Worm (Caenorhabditis elegans) whole organism, young adult: ENCODE data around the gene F26G1.3.

Experiments used
- B0261.1 ChIP-seq: sonication (generic microtip); optimal IDR thresholded peaks from 2 replicates; lab custom pipeline; 2016; ENCODE audit warnings: mild to moderate bottlenecking, missing genetic modification characterization, moderate library complexity, missing compliant biosample characterization
- F10E7.11 ChIP-seq: sonication (generic microtip); optimal IDR thresholded peaks from 2 replicates; lab custom pipeline; 2017; ENCODE audit warnings: mild to moderate bottlenecking, missing genetic modification characterization, moderate library complexity, missing compliant biosample characterization
- F49E8.2 ChIP-seq: sonication (generic microtip); optimal IDR thresholded peaks from 3 replicates; lab custom pipeline; 2017; ENCODE audit warnings: missing genetic modification characterization, mild to moderate bottlenecking, missing compliant biosample characterization, antibody characterized with exemption, moderate library complexity; ENCODE audit not compliant: insufficient read depth
- F52B5.7 ChIP-seq: sonication (generic microtip); optimal IDR thresholded peaks from 2 replicates; lab custom pipeline; 2016; ENCODE audit warnings: mild to moderate bottlenecking, missing genetic modification characterization, missing compliant biosample characterization
- F57A8.1 ChIP-seq: fragments of 200-800 bp; sonication (Bioruptor generic); optimal IDR thresholded peaks from 2 replicates; lab custom pipeline; 2018; ENCODE audit warnings: mild to moderate bottlenecking, missing genetic modification characterization, moderate library complexity, missing compliant biosample characterization
- Y53F4B.3 ChIP-seq: fragments of 200-800 bp; sonication (Bioruptor generic); IDR thresholded peaks from 2 replicates; pipeline ENCODE4 v1.3.6; 2022; ENCODE audit warnings: missing genetic modification reagents, missing genetic modification characterization, missing compliant biosample characterization
- atf-7 ChIP-seq: sonication (generic microtip); optimal IDR thresholded peaks from 2 replicates; lab custom pipeline; 2017; ENCODE audit warnings: mild to moderate bottlenecking, missing genetic modification characterization, missing compliant biosample characterization
- athp-1 ChIP-seq: sonication (generic microtip); optimal IDR thresholded peaks from 2 replicates; lab custom pipeline; 2017; ENCODE audit warnings: mild to moderate bottlenecking, missing genetic modification characterization, missing compliant biosample characterization
- cebp-1 ChIP-seq, 2 experiments: fragments of 200-800 bp in 1 of 2; sonication (Bioruptor generic) in 1 of 2; sonication (generic microtip) in 1 of 2; IDR thresholded peaks in 1 of 2; optimal IDR thresholded peaks in 1 of 2; 2 replicates each; pipeline versions ENCODE4 v1.3.6 to Lab custom; 2017 to 2022; ENCODE audit warnings: missing compliant biosample characterization in 2 of 2, missing genetic modification characterization in 2 of 2, mild to moderate bottlenecking in 1 of 2, missing genetic modification reagents in 1 of 2, moderate library complexity in 1 of 2
- ceh-100 ChIP-seq: fragments of 200-800 bp; sonication (Bioruptor generic); IDR thresholded peaks from 2 replicates; pipeline ENCODE4 v1.3.6; 2022; ENCODE audit warnings: missing genetic modification reagents, missing genetic modification characterization, missing compliant biosample characterization
- ceh-79 ChIP-seq: sonication (generic microtip); optimal IDR thresholded peaks from 2 replicates; lab custom pipeline; 2017; ENCODE audit warnings: mild to moderate bottlenecking, missing genetic modification characterization, missing compliant biosample characterization
- ceh-91 ChIP-seq: fragments of 200-800 bp; sonication (Bioruptor generic); IDR thresholded peaks from 2 replicates; pipeline ENCODE4 v1.3.6; 2022; ENCODE audit warnings: missing genetic modification reagents, missing genetic modification characterization, missing compliant biosample characterization
- chd-7 ChIP-seq: sonication (generic microtip); optimal IDR thresholded peaks from 2 replicates; lab custom pipeline; 2016; ENCODE audit warnings: mild to moderate bottlenecking, missing genetic modification characterization, moderate library complexity, missing compliant biosample characterization
- dox-1 ChIP-seq: fragments of 200-800 bp; sonication (Bioruptor generic); IDR thresholded peaks from 2 replicates; pipeline ENCODE4 v1.3.6; 2022; ENCODE audit warnings: missing genetic modification reagents, missing genetic modification characterization, missing compliant biosample characterization
- dpl-1 ChIP-seq: fragments of 150-350 bp; optimal IDR thresholded peaks from 2 replicates; lab custom pipeline; 2014; ENCODE audit warnings: missing biosample characterization, missing genetic modification reagents, missing genetic modification characterization
- efl-1 ChIP-seq: fragments of 150-350 bp; optimal IDR thresholded peaks from 2 replicates; lab custom pipeline; 2014; ENCODE audit warnings: missing biosample characterization, missing genetic modification reagents, missing genetic modification characterization
- egl-18 ChIP-seq: fragments of 200-800 bp; sonication (Bioruptor generic); IDR thresholded peaks from 2 replicates; pipeline ENCODE4 v1.3.6; 2022; ENCODE audit warnings: missing genetic modification reagents, missing genetic modification characterization, missing compliant biosample characterization
- egl-44 ChIP-seq: fragments of 200-800 bp; sonication (Bioruptor generic); IDR thresholded peaks from 2 replicates; pipeline ENCODE4 v1.3.6; 2022; ENCODE audit warnings: missing genetic modification reagents, missing genetic modification characterization, missing compliant biosample characterization
- egrh-3 ChIP-seq: fragments of 200-800 bp; sonication (Bioruptor generic); IDR thresholded peaks from 2 replicates; pipeline ENCODE4 v1.3.6; 2022; ENCODE audit warnings: missing genetic modification reagents, missing genetic modification characterization, missing compliant biosample characterization
- ets-4 ChIP-seq: fragments of 200-800 bp; sonication (Bioruptor generic); optimal IDR thresholded peaks from 2 replicates; lab custom pipeline; 2018; ENCODE audit warnings: mild to moderate bottlenecking, missing genetic modification characterization, missing compliant biosample characterization
- gei-17 ChIP-seq: fragments of 200-800 bp; sonication (Bioruptor generic); optimal IDR thresholded peaks from 2 replicates; lab custom pipeline; 2018; ENCODE audit warnings: mild to moderate bottlenecking, missing genetic modification characterization, missing compliant biosample characterization
- hlh-26 ChIP-seq: fragments of 200-800 bp; sonication (Bioruptor generic); conservative IDR thresholded peaks from 2 replicates; pipeline ENCODE4 v1.3.6; 2022; ENCODE audit warnings: missing genetic modification reagents, missing genetic modification characterization, missing compliant biosample characterization
- hmg-1.2 ChIP-seq: fragments of 200-800 bp; sonication (Bioruptor generic); IDR thresholded peaks from 2 replicates; pipeline ENCODE4 v1.3.6; 2022; ENCODE audit warnings: missing genetic modification reagents, missing genetic modification characterization, missing compliant biosample characterization
- hmg-20 ChIP-seq: fragments of 200-800 bp; sonication (Bioruptor generic); IDR thresholded peaks from 2 replicates; pipeline ENCODE4 v1.3.6; 2022; ENCODE audit warnings: missing genetic modification reagents, missing genetic modification characterization, missing compliant biosample characterization
- hsf-1 ChIP-seq: fragments of 200-800 bp; sonication (Bioruptor generic); IDR thresholded peaks from 2 replicates; pipeline ENCODE4 v1.3.6; 2022; ENCODE audit warnings: missing genetic modification reagents, missing genetic modification characterization, missing compliant biosample characterization
- lag-1 ChIP-seq: fragments of 200-800 bp; sonication (Bioruptor generic); IDR thresholded peaks from 2 replicates; pipeline ENCODE4 v1.3.6; 2022; ENCODE audit warnings: missing genetic modification reagents, missing genetic modification characterization, missing compliant biosample characterization
- let-607 ChIP-seq, 2 experiments: fragments of 200-800 bp in 1 of 2; sonication (Bioruptor generic) in 1 of 2; sonication (generic microtip) in 1 of 2; optimal IDR thresholded peaks; 2 replicates each; lab custom pipeline; 2016 to 2018; ENCODE audit warnings: mild to moderate bottlenecking in 2 of 2, missing compliant biosample characterization in 2 of 2, missing genetic modification characterization in 2 of 2, moderate library complexity in 2 of 2, missing genotype in 1 of 2
- lin-35 ChIP-seq, 3 experiments: fragments of 150-350 bp in 2 of 3; sonication (generic microtip) in 1 of 3; optimal IDR thresholded peaks; 2 replicates each; lab custom pipeline; 2014 to 2018; ENCODE audit warnings: missing biosample characterization in 3 of 3, missing genetic modification characterization in 3 of 3, missing genetic modification reagents in 3 of 3
- lin-54 ChIP-seq: fragments of 200-800 bp; sonication (Bioruptor generic); optimal IDR thresholded peaks from 2 replicates; lab custom pipeline; 2018; ENCODE audit warnings: mild to moderate bottlenecking, missing genetic modification characterization, missing compliant biosample characterization
- mes-4 ChIP-seq: sonication (generic microtip); optimal IDR thresholded peaks from 2 replicates; lab custom pipeline; 2016; ENCODE audit warnings: missing genotype, missing genetic modification characterization, missing compliant biosample characterization
- nfya-1 ChIP-seq: sonication (generic microtip); optimal IDR thresholded peaks from 2 replicates; lab custom pipeline; 2017; ENCODE audit warnings: antibody characterized with exemption, missing compliant biosample characterization, missing genetic modification characterization, borderline replicate concordance; ENCODE audit not compliant: insufficient read depth
- nhr-120 ChIP-seq: fragments of 200-800 bp; sonication (Bioruptor generic); IDR thresholded peaks from 2 replicates; pipeline ENCODE4 v1.3.6; 2022; ENCODE audit warnings: missing genetic modification characterization, missing compliant biosample characterization
- nhr-90 ChIP-seq: sonication (generic microtip); optimal IDR thresholded peaks from 2 replicates; lab custom pipeline; 2016; ENCODE audit warnings: missing genotype, mild to moderate bottlenecking, missing genetic modification characterization, missing compliant biosample characterization
- rcor-1 ChIP-seq: fragments of 200-800 bp; sonication (Bioruptor generic); IDR thresholded peaks from 2 replicates; pipeline ENCODE4 v1.3.6; 2022; ENCODE audit warnings: missing genetic modification reagents, missing genetic modification characterization, missing compliant biosample characterization
- sdz-38 ChIP-seq: sonication (generic microtip); optimal IDR thresholded peaks from 2 replicates; lab custom pipeline; 2016; ENCODE audit warnings: missing genotype, missing genetic modification characterization, missing compliant biosample characterization
- sea-2 ChIP-seq: fragments of 200-800 bp; sonication (Bioruptor generic); IDR thresholded peaks from 2 replicates; pipeline ENCODE4 v1.3.6; 2022; ENCODE audit warnings: missing genetic modification characterization, missing compliant biosample characterization
- snpc-1.1 ChIP-seq: sonication (generic microtip); optimal IDR thresholded peaks from 2 replicates; lab custom pipeline; 2017; ENCODE audit warnings: missing genetic modification characterization, mild to moderate bottlenecking, missing compliant biosample characterization, antibody characterized with exemption, moderate library complexity, missing genotype, missing genetic modification reagents; ENCODE audit not compliant: insufficient read depth
- sptf-2 ChIP-seq: fragments of 200-800 bp; sonication (Bioruptor generic); optimal IDR thresholded peaks from 2 replicates; lab custom pipeline; 2018; ENCODE audit warnings: mild to moderate bottlenecking, missing genetic modification characterization, missing compliant biosample characterization
- tlf-1 ChIP-seq: fragments of 200-800 bp; sonication (Bioruptor generic); optimal IDR thresholded peaks from 2 replicates; lab custom pipeline; 2018; ENCODE audit warnings: mild to moderate bottlenecking, missing genetic modification characterization, missing compliant biosample characterization
- unc-130 ChIP-seq: sonication (generic microtip); optimal IDR thresholded peaks from 2 replicates; lab custom pipeline; 2016; ENCODE audit warnings: missing genetic modification reagents, missing genetic modification characterization, missing compliant biosample characterization
- xnd-1 ChIP-seq: sonication (generic microtip); optimal IDR thresholded peaks from 2 replicates; lab custom pipeline; 2016; ENCODE audit warnings: missing genotype, missing genetic modification reagents, missing genetic modification characterization, missing compliant biosample characterization
- zim-3 ChIP-seq: sonication (generic microtip); optimal IDR thresholded peaks from 2 replicates; lab custom pipeline; 2017; ENCODE audit warnings: mild to moderate bottlenecking, missing genetic modification characterization, moderate library complexity, missing compliant biosample characterization
- ztf-22 ChIP-seq: fragments of 200-800 bp; sonication (Bioruptor generic); optimal IDR thresholded peaks from 2 replicates; lab custom pipeline; 2018; ENCODE audit warnings: mild to moderate bottlenecking, missing genetic modification characterization, moderate library complexity, missing compliant biosample characterization

F26G1.3 gene

DNA sequence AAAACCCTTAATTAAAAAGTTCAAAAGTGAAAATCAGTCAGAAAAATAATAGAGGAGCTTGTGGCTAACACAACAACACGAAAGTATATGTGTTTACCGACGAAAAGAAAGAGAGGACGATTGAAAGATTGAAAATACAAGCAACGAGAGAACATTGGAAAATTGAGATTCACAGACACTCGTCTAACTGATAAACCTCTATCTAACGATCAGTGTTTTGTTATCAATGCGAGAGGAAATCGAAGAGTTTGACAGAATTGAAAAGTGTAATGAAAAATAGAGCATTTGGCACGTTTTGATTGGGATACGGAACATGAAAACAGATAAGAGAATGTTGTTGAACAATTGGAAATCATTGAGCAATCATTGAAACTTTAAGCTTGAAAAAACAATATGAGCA lies 29.9 kb upstream of the F26G1.3 start (continued):
- TF ChIP-seq F52B5.7 (tag; lab: Kevin White, UChicago): no peak
- TF ChIP-seq F49E8.2 (tag; lab: Kevin White, UChicago): no peak
- TF ChIP-seq dpl-1 (GFP tag; lab: Kevin White, UChicago): no peak
- no peak for TF ChIP-seq egrh-3 (GFP tag; lab: Robert Waterston, UW)
- no peak for TF ChIP-seq atf-7 (tag; lab: Kevin White, UChicago)
- TF ChIP-seq hlh-26 (GFP tag; lab: Robert Waterston, UW): no peak
- no peak for TF ChIP-seq F10E7.11

DNA sequence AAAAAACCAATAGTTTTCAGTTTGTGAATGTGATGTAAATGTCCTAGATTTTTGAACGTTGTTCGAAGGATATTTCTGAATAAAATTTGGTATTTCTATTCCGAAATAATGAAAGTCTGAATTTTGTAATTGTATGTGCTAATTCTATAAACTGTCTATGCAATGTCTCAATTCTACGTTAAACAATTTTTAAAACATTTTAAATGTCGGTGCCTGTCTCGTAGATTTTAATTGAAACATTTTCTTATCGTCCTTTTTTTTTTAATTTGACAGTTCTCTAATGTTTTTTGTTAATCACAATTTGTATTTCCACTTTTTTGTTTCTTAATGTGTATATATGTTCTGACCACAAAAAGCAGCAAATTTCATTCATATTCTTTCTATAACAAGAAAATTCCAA lies 28.8 kb upstream of the F26G1.3 start, which contains the start of gene F41C3.7:
Gene F41C3.7 (plus strand): TSS at position 301 of the 400 bp plus-strand sequence.
- TF ChIP-seq chd-7 (tag; lab: Kevin White, UChicago) (no peak), zim-3 (tag; lab: Kevin White, UChicago) (no peak)

ce11 chrII:4733848-4734247 lies 24.7 kb upstream of the F26G1.3 start, which contains the start of gene F41C3.11:
Gene F41C3.11 (minus strand): TSS chrII:4733948.
- TF ChIP-seq hmg-20 (GFP tag; lab: Robert Waterston, UW): no peak
- TF ChIP-seq Y53F4B.3 (GFP tag; lab: Robert Waterston, UW): no peak
- TF ChIP-seq nhr-90: no peak
- no peak for TF ChIP-seq lag-1
- TF ChIP-seq lin-35 (GFP tag; optimal IDR thresholded peaks at IDR 0.05; lab: Kevin White, UChicago): no peak
- no peak for TF ChIP-seq F57A8.1
- no peak for TF ChIP-seq ztf-22
- TF ChIP-seq F10E7.11: no peak
- no peak for TF ChIP-seq xnd-1
- TF ChIP-seq dox-1 (GFP tag; lab: Robert Waterston, UW): no peak
- TF ChIP-seq ets-4 (GFP tag; lab: Kevin White, UChicago): no peak
- no peak for TF ChIP-seq cebp-1 (GFP tag; IDR thresholded peaks at IDR 0.05; lab: Robert Waterston, UW)
- no peak for TF ChIP-seq cebp-1 (tag; optimal IDR thresholded peaks at IDR 0.05; lab: Kevin White, UChicago)
- TF ChIP-seq egl-44 (GFP tag; lab: Robert Waterston, UW): no peak
- TF ChIP-seq sea-2: no peak
- TF ChIP-seq hsf-1 (GFP tag; lab: Robert Waterston, UW): no peak
- no peak for TF ChIP-seq snpc-1.1 (tag; lab: Kevin White, UChicago)
- TF ChIP-seq ceh-100: no peak
- TF ChIP-seq sptf-2: no peak
- no peak for TF ChIP-seq unc-130 (GFP tag; lab: Kevin White, UChicago)
- no peak for TF ChIP-seq nfya-1

DNA sequence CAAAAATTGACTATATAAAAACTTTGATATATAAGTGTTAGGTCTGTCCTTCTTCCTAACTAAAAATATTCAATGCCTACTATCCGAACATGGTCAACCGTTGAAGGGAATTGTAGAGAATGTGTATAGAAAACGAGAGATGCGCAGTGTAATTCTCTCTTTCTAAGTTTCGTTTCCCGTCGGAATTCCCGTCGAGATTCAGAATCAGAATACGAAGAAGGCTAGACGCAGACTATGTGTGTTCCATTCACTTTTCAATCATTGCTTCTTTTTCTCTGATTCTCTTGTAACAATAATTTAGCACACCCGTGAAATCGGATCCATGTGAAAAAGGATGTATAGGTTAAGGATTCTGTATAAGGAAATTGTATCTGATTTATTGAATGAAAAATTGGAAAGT lies 24.1 kb upstream of the F26G1.3 start:
- TF ChIP-seq lin-54 (GFP tag; lab: Kevin White, UChicago) (no peak), F57A8.1 (no peak), nhr-120 (GFP tag; lab: Robert Waterston, UW) (no peak), mes-4 (no peak), sdz-38 (tag; lab: Kevin White, UChicago) (no peak), gei-17 (GFP tag; lab: Kevin White, UChicago) (no peak)

ce11 chrII:4736585-4736984 lies 22.0 kb upstream of the F26G1.3 start:
- TF ChIP-seq ceh-79 (tag; lab: Kevin White, UChicago): no peak
- TF ChIP-seq efl-1 (GFP tag; lab: Kevin White, UChicago): no peak
- TF ChIP-seq egl-18 (GFP tag; lab: Robert Waterston, UW): no peak
- TF ChIP-seq F10E7.11: no peak
- TF ChIP-seq chd-7 (tag; lab: Kevin White, UChicago): no peak
- TF ChIP-seq nfya-1: no peak
- no peak for TF ChIP-seq ceh-91 (GFP tag; lab: Robert Waterston, UW)
- TF ChIP-seq B0261.1: no peak
- no peak for TF ChIP-seq rcor-1
- TF ChIP-seq athp-1: no peak
- no peak for TF ChIP-seq hmg-1.2
- TF ChIP-seq dox-1 (GFP tag; lab: Robert Waterston, UW): no peak
- TF ChIP-seq let-607 (tag; optimal IDR thresholded peaks at IDR 0.05; lab: Kevin White, UChicago): no peak
- no peak for TF ChIP-seq tlf-1 (GFP tag; lab: Kevin White, UChicago)
